Worm (Caenorhabditis elegans): ENCODE measurements around the gene M04B2.7.

ce11 chrIV:11504416-11504815 lies 44.2 kb downstream of the M04B2.7 start, which contains the start of gene twk-25:
- TF ChIP-seq egl-27 (tag; optimal IDR thresholded peaks at IDR 0.05) (no peak), unc-130 (GFP tag; optimal IDR thresholded peaks at IDR 0.05) (no peak), unc-39 (tag; optimal IDR thresholded peaks at IDR 0.05) (no peak), nhr-28 (tag; optimal IDR thresholded peaks at IDR 0.05) (no peak)
